Worm (Caenorhabditis elegans) whole organism, L1 larva: Measurements from ENCODE around the gene F08F3.8.
A peak's percentile ranks its signal among the peaks of the same experiment; 100 is the strongest.

Experiments used
- C16A3.4 ChIP-seq: fragments of 150-350 bp; optimal IDR thresholded peaks from 2 replicates; lab custom pipeline; 2014; ENCODE audit warnings: missing biosample characterization, missing genetic modification characterization
- C34B4.2 ChIP-seq: sonication (generic microtip); optimal IDR thresholded peaks from 2 replicates; lab custom pipeline; 2017; ENCODE audit warnings: mild to moderate bottlenecking, missing genetic modification characterization, missing compliant biosample characterization
- Y116A8C.19 ChIP-seq: sonication (generic microtip); optimal IDR thresholded peaks from 2 replicates; lab custom pipeline; 2016; ENCODE audit warnings: missing compliant biosample characterization, missing genetic modification characterization, borderline replicate concordance
- alr-1 ChIP-seq: fragments of 200-800 bp; sonication (Bioruptor generic); optimal IDR thresholded peaks from 2 replicates; lab custom pipeline; 2018; ENCODE audit warnings: borderline replicate concordance, mild to moderate bottlenecking, missing genetic modification characterization, missing compliant biosample characterization
- aly-2 ChIP-seq: fragments of 150-350 bp; optimal IDR thresholded peaks from 2 replicates; lab custom pipeline; 2014; ENCODE audit warnings: missing biosample characterization, missing genetic modification characterization
- blmp-1 ChIP-seq: fragments of 150-350 bp; optimal IDR thresholded peaks from 2 replicates; lab custom pipeline; 2014; ENCODE audit warnings: missing biosample characterization, missing genetic modification characterization
- ceh-63 ChIP-seq: fragments of 200-800 bp; sonication (Bioruptor generic); optimal IDR thresholded peaks from 2 replicates; lab custom pipeline; 2018; ENCODE audit warnings: mild to moderate bottlenecking, missing genetic modification characterization, missing compliant biosample characterization
- ceh-8 ChIP-seq: fragments of 200-800 bp; sonication (Bioruptor generic); optimal IDR thresholded peaks from 2 replicates; lab custom pipeline; 2018; ENCODE audit warnings: mild to moderate bottlenecking, missing genetic modification characterization, moderate library complexity, missing compliant biosample characterization
- ceh-88 ChIP-seq: fragments of 200-800 bp; sonication (Bioruptor generic); IDR thresholded peaks from 2 replicates; pipeline ENCODE4 v1.3.6; 2022; ENCODE audit warnings: missing genetic modification characterization, missing compliant biosample characterization
- ceh-90 ChIP-seq: sonication (generic microtip); optimal IDR thresholded peaks from 2 replicates; lab custom pipeline; 2016; ENCODE audit warnings: missing genetic modification characterization, missing compliant biosample characterization
- dsc-1 ChIP-seq: sonication (generic microtip); optimal IDR thresholded peaks from 2 replicates; lab custom pipeline; 2016; ENCODE audit warnings: mild to moderate bottlenecking, missing genetic modification characterization, missing compliant biosample characterization
- efl-1 ChIP-seq, 4 experiments: fragments of 150-350 bp; optimal IDR thresholded peaks in 3 of 4; peaks in 1 of 4; 1 replicate in 1 of 4; 2 replicates in 3 of 4; lab custom pipeline; 2014; ENCODE audit warnings: missing biosample characterization in 2 of 4, missing genetic modification characterization in 2 of 4, missing genetic modification reagents in 2 of 4
- efl-3 ChIP-seq: fragments of 200-800 bp; sonication (Bioruptor generic); optimal IDR thresholded peaks from 2 replicates; lab custom pipeline; 2018; ENCODE audit warnings: mild to moderate bottlenecking, missing genetic modification characterization, missing compliant biosample characterization
- elt-2 ChIP-seq: sonication (generic microtip); optimal IDR thresholded peaks from 2 replicates; lab custom pipeline; 2016; ENCODE audit warnings: missing genetic modification characterization, mild to moderate bottlenecking, inconsistent platforms, missing compliant biosample characterization, missing genetic modification reagents
- fkh-10 ChIP-seq: sonication (generic microtip); optimal IDR thresholded peaks from 2 replicates; lab custom pipeline; 2017; ENCODE audit warnings: missing biosample characterization, missing genetic modification reagents, missing genetic modification characterization
- fkh-4 ChIP-seq: sonication (generic microtip); optimal IDR thresholded peaks from 2 replicates; lab custom pipeline; 2016; ENCODE audit warnings: missing compliant biosample characterization, missing genetic modification characterization, borderline replicate concordance
- fkh-8 ChIP-seq: sonication (generic microtip); optimal IDR thresholded peaks from 2 replicates; lab custom pipeline; 2016; ENCODE audit warnings: mild to moderate bottlenecking, missing genetic modification characterization, missing compliant biosample characterization
- fos-1 ChIP-seq: fragments of 150-350 bp; optimal IDR thresholded peaks from 2 replicates; lab custom pipeline; 2014; ENCODE audit warnings: missing biosample characterization, missing genetic modification characterization
- irx-1 ChIP-seq: sonication (generic microtip); optimal IDR thresholded peaks from 2 replicates; lab custom pipeline; 2016; ENCODE audit warnings: missing genetic modification characterization, missing compliant biosample characterization
- jun-1 ChIP-seq: fragments of 150-350 bp; optimal IDR thresholded peaks from 2 replicates; lab custom pipeline; 2014; ENCODE audit warnings: missing biosample characterization, missing genetic modification reagents, missing genetic modification characterization
- lin-14 ChIP-seq: fragments of 200-800 bp; sonication (Bioruptor generic); optimal IDR thresholded peaks from 2 replicates; lab custom pipeline; 2018; ENCODE audit warnings: mild to moderate bottlenecking, missing genetic modification characterization, moderate library complexity, missing compliant biosample characterization
- lin-35 ChIP-seq, 2 experiments: fragments of 150-350 bp; optimal IDR thresholded peaks; 2 replicates each; lab custom pipeline; 2014; ENCODE audit warnings: missing biosample characterization in 2 of 2, missing genetic modification characterization in 2 of 2, missing genetic modification reagents in 2 of 2
- mab-9 ChIP-seq: fragments of 200-800 bp; sonication (Bioruptor generic); IDR thresholded peaks from 2 replicates; pipeline ENCODE4 v1.3.6; 2022; ENCODE audit warnings: missing genetic modification reagents, missing genetic modification characterization, missing compliant biosample characterization
- mep-1 ChIP-seq: fragments of 150-350 bp; optimal IDR thresholded peaks from 2 replicates; lab custom pipeline; 2014; ENCODE audit warnings: missing biosample characterization, missing genetic modification characterization
- nhr-11 ChIP-seq: fragments of 150-350 bp; optimal IDR thresholded peaks from 2 replicates; lab custom pipeline; 2014; ENCODE audit warnings: missing biosample characterization, missing genetic modification characterization
- nhr-12 ChIP-seq: sonication (generic microtip); optimal IDR thresholded peaks from 2 replicates; lab custom pipeline; 2017; ENCODE audit warnings: missing biosample characterization, missing genetic modification characterization
- nhr-19 ChIP-seq: fragments of 200-800 bp; sonication (Bioruptor generic); conservative IDR thresholded peaks from 2 replicates; pipeline ENCODE4 v1.3.6; 2022; ENCODE audit warnings: missing genetic modification characterization, missing compliant biosample characterization
- nhr-20 ChIP-seq: sonication (generic microtip); optimal IDR thresholded peaks from 2 replicates; lab custom pipeline; 2016; ENCODE audit warnings: mild to moderate bottlenecking, missing genetic modification characterization, missing compliant biosample characterization
- nhr-237 ChIP-seq: fragments of 150-350 bp; optimal IDR thresholded peaks from 2 replicates; lab custom pipeline; 2014; ENCODE audit warnings: missing biosample characterization, missing genetic modification characterization
- nhr-71 ChIP-seq: sonication (generic microtip); optimal IDR thresholded peaks from 2 replicates; lab custom pipeline; 2016; ENCODE audit warnings: mild to moderate bottlenecking, missing genetic modification characterization, moderate library complexity, missing compliant biosample characterization
- nhr-84 ChIP-seq: sonication (generic microtip); optimal IDR thresholded peaks from 2 replicates; lab custom pipeline; 2017; ENCODE audit warnings: missing biosample characterization, missing genetic modification characterization
- snpc-4 ChIP-seq: fragments of 150-350 bp; optimal IDR thresholded peaks from 2 replicates; lab custom pipeline; 2014; ENCODE audit warnings: missing biosample characterization, missing genetic modification characterization
- sup-37 ChIP-seq: fragments of 200-800 bp; sonication (Bioruptor generic); optimal IDR thresholded peaks from 2 replicates; lab custom pipeline; 2018; ENCODE audit warnings: mild to moderate bottlenecking, missing genetic modification characterization, missing compliant biosample characterization
- swsn-7 ChIP-seq: sonication (generic microtip); optimal IDR thresholded peaks from 2 replicates; lab custom pipeline; 2016; ENCODE audit warnings: missing genetic modification characterization, missing compliant biosample characterization
- tbx-2 ChIP-seq: sonication (generic microtip); optimal IDR thresholded peaks from 2 replicates; lab custom pipeline; 2016; ENCODE audit warnings: missing genetic modification characterization, missing compliant biosample characterization
- xbp-1 ChIP-seq: sonication (generic microtip); optimal IDR thresholded peaks from 2 replicates; lab custom pipeline; 2016; ENCODE audit warnings: missing genetic modification characterization, missing compliant biosample characterization
- ztf-11 ChIP-seq, 2 experiments: sonication (generic microtip); optimal IDR thresholded peaks; 2 replicates each; lab custom pipeline; 2016 to 2017; ENCODE audit warnings: missing genetic modification characterization in 2 of 2, missing biosample characterization in 1 of 2, missing compliant biosample characterization in 1 of 2

The F08F3.8 gene

DNA sequence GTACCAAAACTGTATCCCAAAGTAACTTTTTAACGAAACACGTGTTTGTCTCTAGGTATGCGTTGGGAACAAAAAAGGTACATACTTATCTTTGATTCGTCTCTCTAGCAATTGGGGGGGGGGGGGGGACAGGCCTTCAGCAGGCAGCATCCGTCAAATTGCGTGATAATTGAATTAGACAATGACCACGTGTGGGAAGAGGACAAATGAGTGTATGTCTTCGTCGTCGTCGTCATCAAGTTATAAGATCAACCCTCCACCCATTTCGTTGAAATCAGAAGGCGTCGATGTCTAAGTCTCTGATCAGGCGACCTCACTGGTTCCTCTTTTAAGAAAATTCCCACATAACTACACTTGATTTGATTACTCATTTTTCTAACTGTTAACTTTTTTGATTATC is 21.7 kb downstream of the F08F3.8 start, which contains the start of gene F08F3.4 (continued):
- no peak for TF ChIP-seq nhr-12 (tag; lab: Kevin White, UChicago)
- TF ChIP-seq nhr-237 (tag; lab: Kevin White, UChicago) = no peak
- TF ChIP-seq mep-1 = no peak
- TF ChIP-seq irx-1 (tag; lab: Kevin White, UChicago) = no peak
- TF ChIP-seq aly-2 (tag; lab: Kevin White, UChicago) = no peak
- no peak for TF ChIP-seq ztf-11 (tag; optimal IDR thresholded peaks at IDR 0.05; lab: Kevin White, UChicago)
- TF ChIP-seq C34B4.2 (tag; lab: Kevin White, UChicago) = no peak
- TF ChIP-seq swsn-7 = no peak
- TF ChIP-seq fkh-8 = no peak
- no peak for TF ChIP-seq fos-1 (tag; lab: Kevin White, UChicago)

DNA sequence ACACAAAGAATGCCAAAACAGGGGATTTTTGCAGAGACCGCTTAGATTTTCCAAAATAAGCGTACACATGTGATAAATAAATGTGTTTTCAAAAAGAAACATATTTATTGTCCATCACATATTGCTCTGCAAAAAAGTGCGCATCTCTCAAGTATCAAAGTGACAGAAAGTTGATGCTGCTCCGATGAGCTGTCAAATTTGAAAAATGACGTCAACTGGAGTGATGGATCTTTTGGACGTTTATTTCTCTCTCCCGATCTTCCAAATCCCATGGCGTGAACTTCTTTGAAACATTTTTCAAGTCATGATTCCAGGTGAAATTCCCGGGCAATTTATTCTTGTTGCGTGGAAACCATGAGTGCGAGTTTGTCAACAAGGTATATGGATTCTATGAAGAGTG is 23.5 kb downstream of the F08F3.8 start:
- no peak for TF ChIP-seq sup-37
- TF ChIP-seq ceh-63 = no peak
- peak; percentile 31 for TF ChIP-seq nhr-71
- TF ChIP-seq lin-14 = peak; percentile 75
- TF ChIP-seq nhr-84 (tag; lab: Kevin White, UChicago) = no peak

DNA sequence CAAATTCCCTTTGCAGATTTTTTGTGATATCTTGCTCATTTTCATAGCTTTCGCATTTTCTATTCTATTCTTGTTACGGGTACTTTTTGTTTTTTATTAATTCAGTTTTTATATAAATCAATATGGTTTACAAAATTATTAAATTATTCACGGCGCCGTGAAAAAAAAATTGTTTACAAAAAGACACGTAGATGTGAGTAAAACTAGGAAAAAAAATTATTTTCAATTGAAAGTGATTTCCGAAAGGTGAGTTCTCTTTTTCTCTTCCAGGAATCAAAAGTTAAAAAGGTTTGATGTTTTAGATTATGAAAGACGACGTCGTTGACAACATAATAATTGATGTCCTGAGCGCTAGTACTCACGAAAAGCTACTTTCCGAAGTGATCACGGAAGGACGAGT is 24.2 kb downstream of the F08F3.8 start, which contains the start of gene C25A6.1:
Gene C25A6.1, plus strand, starts transcription at position 301 of the 400 bp plus-strand sequence.
- TF ChIP-seq nhr-20 (tag; lab: Kevin White, UChicago) = no peak
- no peak for TF ChIP-seq Y116A8C.19
- TF ChIP-seq blmp-1 (tag; lab: Kevin White, UChicago) = no peak
- TF ChIP-seq alr-1 (tag; lab: Kevin White, UChicago) = no peak
- TF ChIP-seq fkh-10 (GFP tag; lab: Kevin White, UChicago) = no peak
- no peak for TF ChIP-seq efl-1 (optimal IDR thresholded peaks at IDR 0.05; lab: Kevin White, UChicago)
- TF ChIP-seq efl-1 (GFP tag; optimal IDR thresholded peaks at IDR 0.05 in 1 of 2; lab: Kevin White, UChicago) = no peak
- TF ChIP-seq ceh-8 = no peak
- TF ChIP-seq fkh-8 = no peak
- no peak for TF ChIP-seq efl-3 (GFP tag; lab: Kevin White, UChicago)
- TF ChIP-seq nhr-19 = no peak
- no peak for TF ChIP-seq lin-35 (GFP tag; optimal IDR thresholded peaks at IDR 0.05; lab: Kevin White, UChicago)
- no peak for TF ChIP-seq fos-1 (tag; lab: Kevin White, UChicago)
- no peak for TF ChIP-seq jun-1

DNA sequence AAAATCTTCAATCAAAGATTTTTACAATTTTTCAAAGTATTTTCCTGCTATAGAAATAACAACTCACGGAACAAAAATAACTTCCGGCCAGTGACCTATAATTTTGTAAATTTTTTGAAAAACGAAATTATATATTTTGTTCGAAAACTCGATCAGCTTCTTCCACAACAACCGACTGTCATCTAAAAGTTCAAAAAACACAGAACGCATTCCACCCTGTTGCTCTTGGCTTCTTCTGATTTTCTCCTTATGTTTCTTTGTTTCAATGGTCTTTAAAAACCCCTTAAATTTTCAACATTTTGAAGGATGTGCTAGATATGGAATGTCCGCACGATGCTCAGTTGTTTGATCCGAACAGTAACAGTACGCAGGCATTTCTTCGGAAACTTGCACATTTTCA is 27.3 kb downstream of the F08F3.8 start, which contains the start of gene dmsr-7:
Gene dmsr-7, plus strand, starts transcription at position 301 of the 400 bp plus-strand sequence.
- TF ChIP-seq nhr-19 (no peak), snpc-4 (tag; lab: Kevin White, UChicago) (no peak), C16A3.4 (tag; lab: Kevin White, UChicago) (no peak), tbx-2 (no peak), mab-9 (GFP tag; lab: Robert Waterston, UW) (no peak), fkh-4 (tag; lab: Kevin White, UChicago) (no peak), dsc-1 (no peak), ceh-90 (tag; lab: Kevin White, UChicago) (no peak), elt-2 (tag; lab: Kevin White, UChicago) (no peak), nhr-11 (tag; lab: Kevin White, UChicago) (no peak), ceh-88 (GFP tag; lab: Robert Waterston, UW) (no peak), xbp-1 (tag; lab: Kevin White, UChicago) (no peak)
- TF ChIP-seq, all 84 proteins: peak for 0
